Fruit fly (Drosophila melanogaster): ENCODE results near the gene CG7065.

DNA sequence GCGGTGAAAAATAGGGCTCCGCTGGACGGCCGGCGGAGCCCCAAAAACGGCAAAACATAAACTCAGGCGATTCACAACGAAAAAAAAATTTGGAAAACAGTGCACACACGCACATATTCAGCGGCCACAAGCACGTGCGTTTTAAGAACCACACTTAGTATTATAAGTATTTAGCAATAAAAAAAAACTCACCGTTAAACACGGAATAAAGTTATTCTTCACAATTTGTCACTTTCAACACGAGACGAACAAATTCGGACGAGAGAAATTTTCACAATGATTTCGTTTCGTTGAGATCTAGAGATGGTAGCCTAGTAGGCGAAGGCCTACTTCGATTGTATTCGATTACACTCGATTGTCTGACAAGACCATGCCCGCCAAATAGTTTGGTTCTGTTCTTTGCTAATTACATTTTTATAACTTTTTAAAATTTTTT lies 14.1 kb downstream of the CG7065 start, which contains the start of gene His3.3B:
- TF ChIP-seq psq (optimal IDR thresholded peaks at IDR 0.05) (no peak), ttk (optimal IDR thresholded peaks at IDR 0.05) (no peak), Myc (optimal IDR thresholded peaks at IDR 0.05) (no peak), insv (optimal IDR thresholded peaks at IDR 0.05) (no peak), h (optimal IDR thresholded peaks at IDR 0.05) (no peak), Sin3A (optimal IDR thresholded peaks at IDR 0.05) (no peak)

All from Kc167 (cell line).